Worm (Caenorhabditis elegans): ENCODE measurements around the gene che-12.

ce11 chrV:10350054-10350453 lies 42.9 kb upstream of the che-12 start, which contains the start of gene K07C5.9:
- TF ChIP-seq him-1 (tag; optimal IDR thresholded peaks at IDR 0.05) (no peak), W03F9.2 (tag; optimal IDR thresholded peaks at IDR 0.05) (no peak)
